Worm (Caenorhabditis elegans) whole organism, L3 larva: ENCODE data around the gene K09F5.4.

Source experiments
- R02D3.7 ChIP-seq: fragments of 150-350 bp; optimal IDR thresholded peaks from 2 replicates; lab custom pipeline; 2014; ENCODE audit warnings: missing biosample characterization, missing genetic modification characterization
- ZK546.5 ChIP-seq: sonication (generic microtip); optimal IDR thresholded peaks from 2 replicates; lab custom pipeline; 2017; ENCODE audit warnings: missing biosample characterization, missing genetic modification characterization
- aly-2 ChIP-seq: fragments of 150-350 bp; optimal IDR thresholded peaks from 2 replicates; lab custom pipeline; 2014; ENCODE audit warnings: missing biosample characterization, missing genetic modification characterization
- ama-1 ChIP-seq: fragments of 150-350 bp; optimal IDR thresholded peaks from 2 replicates; lab custom pipeline; 2018
- ceh-16 ChIP-seq: sonication (generic microtip); optimal IDR thresholded peaks from 2 replicates; lab custom pipeline; 2017; ENCODE audit warnings: missing biosample characterization, missing genetic modification characterization
- ceh-28 ChIP-seq: fragments of 150-350 bp; optimal IDR thresholded peaks from 2 replicates; lab custom pipeline; 2014; ENCODE audit warnings: missing biosample characterization, missing genetic modification reagents, missing genetic modification characterization
- ceh-9 ChIP-seq: sonication (generic microtip); optimal IDR thresholded peaks from 2 replicates; lab custom pipeline; 2018; ENCODE audit warnings: missing biosample characterization, missing genetic modification characterization
- egl-27 ChIP-seq: sonication (generic microtip); optimal IDR thresholded peaks from 4 replicates; lab custom pipeline; 2017; ENCODE audit warnings: missing biosample characterization, missing genetic modification reagents, missing genetic modification characterization
- elt-1 ChIP-seq: fragments of 150-350 bp; optimal IDR thresholded peaks from 2 replicates; lab custom pipeline; 2014; ENCODE audit warnings: missing biosample characterization, missing genetic modification characterization
- elt-2 ChIP-seq: sonication (generic microtip); optimal IDR thresholded peaks from 2 replicates; lab custom pipeline; 2016; ENCODE audit warnings: missing genetic modification reagents, mild to moderate bottlenecking, missing genetic modification characterization, missing compliant biosample characterization
- fkh-10 ChIP-seq: sonication (generic microtip); optimal IDR thresholded peaks from 2 replicates; lab custom pipeline; 2017; ENCODE audit warnings: missing biosample characterization, missing genetic modification reagents, missing genetic modification characterization
- fkh-2 ChIP-seq: fragments of 150-350 bp; optimal IDR thresholded peaks from 2 replicates; lab custom pipeline; 2014; ENCODE audit warnings: missing biosample characterization, missing genetic modification reagents, missing genetic modification characterization
- fos-1 ChIP-seq: fragments of 150-350 bp; optimal IDR thresholded peaks from 2 replicates; lab custom pipeline; 2014; ENCODE audit warnings: missing biosample characterization, missing genetic modification characterization
- hmg-11 ChIP-seq: sonication (generic microtip); optimal IDR thresholded peaks from 2 replicates; lab custom pipeline; 2016; ENCODE audit warnings: missing genetic modification characterization, missing compliant biosample characterization
- jun-1 ChIP-seq: fragments of 150-350 bp; optimal IDR thresholded peaks from 2 replicates; lab custom pipeline; 2014; ENCODE audit warnings: missing biosample characterization, missing genetic modification reagents, missing genetic modification characterization
- lin-39 ChIP-seq: fragments of 150-350 bp; optimal IDR thresholded peaks from 2 replicates; lab custom pipeline; 2018; ENCODE audit warnings: missing biosample characterization, missing genetic modification reagents, missing genetic modification characterization
- lsy-12 ChIP-seq: sonication (generic microtip); optimal IDR thresholded peaks from 2 replicates; lab custom pipeline; 2016; ENCODE audit warnings: mild to moderate bottlenecking, missing genetic modification characterization, missing compliant biosample characterization
- mml-1 ChIP-seq: fragments of 150-350 bp; sonication (generic microtip); optimal IDR thresholded peaks from 3 replicates; lab custom pipeline; 2014; ENCODE audit warnings: missing biosample characterization, missing genetic modification characterization
- nfya-1 ChIP-seq: sonication (generic microtip); optimal IDR thresholded peaks from 2 replicates; lab custom pipeline; 2017; ENCODE audit warnings: missing genetic modification characterization, mild to moderate bottlenecking, missing compliant biosample characterization, antibody characterized with exemption, moderate library complexity; ENCODE audit not compliant: insufficient read depth
- nhr-11 ChIP-seq: fragments of 150-350 bp; optimal IDR thresholded peaks from 2 replicates; lab custom pipeline; 2014; ENCODE audit warnings: missing biosample characterization, missing genetic modification characterization
- nhr-23 ChIP-seq: fragments of 150-350 bp; optimal IDR thresholded peaks from 2 replicates; lab custom pipeline; 2014; ENCODE audit warnings: missing biosample characterization, missing genetic modification reagents, missing genetic modification characterization
- nhr-25 ChIP-seq: sonication (generic microtip); optimal IDR thresholded peaks from 2 replicates; lab custom pipeline; 2017; ENCODE audit warnings: missing biosample characterization, missing genetic modification characterization
- nhr-43 ChIP-seq: sonication (generic microtip); optimal IDR thresholded peaks from 2 replicates; lab custom pipeline; 2016; ENCODE audit warnings: mild to moderate bottlenecking, missing genetic modification characterization, missing compliant biosample characterization; ENCODE audit not compliant: poor library complexity, severe bottlenecking
- nhr-67 ChIP-seq: fragments of 150-350 bp; optimal IDR thresholded peaks from 2 replicates; lab custom pipeline; 2014; ENCODE audit warnings: missing biosample characterization, missing genetic modification characterization
- nhr-76 ChIP-seq: fragments of 150-350 bp; sonication (generic microtip); optimal IDR thresholded peaks from 5 replicates; lab custom pipeline; 2014; ENCODE audit warnings: missing biosample characterization, missing genetic modification characterization
- pha-4 ChIP-seq: fragments of 150-350 bp; optimal IDR thresholded peaks from 2 replicates; lab custom pipeline; 2014; ENCODE audit warnings: missing biosample characterization, missing genetic modification reagents, missing genetic modification characterization
- pqm-1 ChIP-seq: fragments of 150-350 bp; optimal IDR thresholded peaks from 2 replicates; lab custom pipeline; 2017; ENCODE audit warnings: missing biosample characterization, missing genetic modification characterization, inconsistent platforms
- sea-2 ChIP-seq: fragments of 150-350 bp; sonication (generic microtip); optimal IDR thresholded peaks from 4 replicates; lab custom pipeline; 2014; ENCODE audit warnings: missing biosample characterization, missing genetic modification reagents, missing genetic modification characterization
- unc-39 ChIP-seq: sonication (generic microtip); optimal IDR thresholded peaks from 4 replicates; lab custom pipeline; 2017; ENCODE audit warnings: missing biosample characterization, missing genetic modification characterization
- unc-62 ChIP-seq: fragments of 150-350 bp; sonication (generic microtip); optimal IDR thresholded peaks from 4 replicates; lab custom pipeline; 2014; ENCODE audit warnings: missing biosample characterization, missing genetic modification reagents, missing genetic modification characterization
- zag-1 ChIP-seq: fragments of 150-350 bp; optimal IDR thresholded peaks from 2 replicates; lab custom pipeline; 2014; ENCODE audit warnings: missing biosample characterization, missing genetic modification characterization
- ztf-11 ChIP-seq: fragments of 150-350 bp; optimal IDR thresholded peaks from 2 replicates; lab custom pipeline; 2014; ENCODE audit warnings: missing biosample characterization, missing genetic modification characterization
- ztf-4 ChIP-seq: fragments of 150-350 bp; optimal IDR thresholded peaks from 2 replicates; lab custom pipeline; 2014; ENCODE audit warnings: missing biosample characterization, missing genetic modification characterization

K09F5.4 gene

DNA sequence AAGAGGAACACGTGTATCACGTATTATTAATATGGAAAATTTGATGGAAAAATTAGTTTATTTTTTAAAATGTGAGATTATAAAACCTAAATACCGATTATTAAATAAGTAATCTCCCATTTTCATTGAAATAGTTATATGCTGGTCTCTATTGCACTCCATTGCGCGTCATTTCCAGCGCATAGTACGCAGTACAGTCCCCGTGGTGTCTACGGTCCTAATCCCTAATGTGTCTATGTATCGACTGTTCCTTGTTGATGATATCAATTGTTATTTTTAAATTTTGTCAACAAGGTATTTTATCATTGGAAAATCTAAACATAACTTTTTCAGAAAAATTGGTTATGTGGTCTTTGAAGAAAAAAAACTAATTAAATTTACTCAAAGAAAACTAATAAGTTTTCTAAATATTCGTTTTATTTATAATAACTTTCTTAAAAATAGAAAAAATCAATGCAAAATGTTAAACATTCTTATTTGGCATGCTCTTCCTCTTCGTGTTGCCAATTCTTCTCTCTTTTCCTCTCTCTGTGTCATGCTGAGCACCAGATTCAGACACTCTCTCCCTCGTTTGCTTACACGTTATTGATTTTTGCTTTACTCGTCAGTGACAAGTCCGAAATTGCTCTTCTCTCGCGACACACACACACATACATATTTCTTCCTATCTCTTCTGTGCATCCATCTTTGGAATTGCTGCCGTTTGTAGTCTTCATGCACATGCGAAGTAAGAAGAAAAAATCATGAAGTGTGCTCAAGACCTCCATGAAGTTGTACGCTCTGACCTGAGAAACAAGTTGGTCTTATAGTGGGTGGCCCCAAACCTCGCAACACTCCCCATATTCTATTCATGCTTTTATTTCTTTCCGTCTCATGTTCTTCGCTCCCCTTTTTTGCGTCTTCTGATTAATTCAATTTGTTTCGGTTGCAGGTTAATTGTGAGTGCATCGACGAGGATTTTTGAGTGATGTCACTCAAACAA lies 28.3 kb downstream of the K09F5.4 start, which contains the start of gene unc-18:
unc-18 (plus strand) TSS at position 932 of the 982 bp plus-strand sequence.
- peak; percentile 75 for TF ChIP-seq ceh-28 (tag; lab: Kevin White, UChicago)
- peak; percentile 65 for TF ChIP-seq nfya-1 (tag; lab: Kevin White, UChicago)
- no peak for TF ChIP-seq jun-1
- peak; percentile 69 for TF ChIP-seq lin-39
- peak; percentile 65 for TF ChIP-seq unc-62 (GFP tag; lab: Kevin White, UChicago)
- no peak for TF ChIP-seq elt-2 (tag; lab: Kevin White, UChicago)
- TF ChIP-seq nhr-67 (tag; lab: Kevin White, UChicago): no peak
- no peak for TF ChIP-seq egl-27 (tag; lab: Kevin White, UChicago)
- no peak for TF ChIP-seq ztf-11 (tag; lab: Kevin White, UChicago)
- peak; percentile 55 for TF ChIP-seq pha-4 (tag; lab: Kevin White, UChicago)
- TF ChIP-seq ama-1 (lab: Kevin White, UChicago): no peak
- TF ChIP-seq hmg-11: peak; percentile 44
- TF ChIP-seq ceh-16 (tag; lab: Kevin White, UChicago): no peak
- TF ChIP-seq R02D3.7 (tag; lab: Kevin White, UChicago): no peak
- TF ChIP-seq nhr-25: no peak
- no peak for TF ChIP-seq mml-1 (tag; lab: Kevin White, UChicago)
- TF ChIP-seq nhr-11 (tag; lab: Kevin White, UChicago): no peak
- TF ChIP-seq unc-39 (tag; lab: Kevin White, UChicago): no peak
- TF ChIP-seq ztf-4 (tag; lab: Kevin White, UChicago): no peak
- peak; percentile 25 for TF ChIP-seq elt-1
- TF ChIP-seq zag-1 (tag; lab: Kevin White, UChicago): no peak
- TF ChIP-seq fos-1 (tag; lab: Kevin White, UChicago): no peak
- TF ChIP-seq ceh-9: no peak
- no peak for TF ChIP-seq aly-2 (tag; lab: Kevin White, UChicago)
- TF ChIP-seq sea-2 (GFP tag; lab: Kevin White, UChicago): peak; percentile 46
- no peak for TF ChIP-seq nhr-23
- no peak for TF ChIP-seq pqm-1 (tag; lab: Kevin White, UChicago)
- no peak for TF ChIP-seq fkh-2 (tag; lab: Kevin White, UChicago)
- no peak for TF ChIP-seq lsy-12 (tag; lab: Kevin White, UChicago)

DNA sequence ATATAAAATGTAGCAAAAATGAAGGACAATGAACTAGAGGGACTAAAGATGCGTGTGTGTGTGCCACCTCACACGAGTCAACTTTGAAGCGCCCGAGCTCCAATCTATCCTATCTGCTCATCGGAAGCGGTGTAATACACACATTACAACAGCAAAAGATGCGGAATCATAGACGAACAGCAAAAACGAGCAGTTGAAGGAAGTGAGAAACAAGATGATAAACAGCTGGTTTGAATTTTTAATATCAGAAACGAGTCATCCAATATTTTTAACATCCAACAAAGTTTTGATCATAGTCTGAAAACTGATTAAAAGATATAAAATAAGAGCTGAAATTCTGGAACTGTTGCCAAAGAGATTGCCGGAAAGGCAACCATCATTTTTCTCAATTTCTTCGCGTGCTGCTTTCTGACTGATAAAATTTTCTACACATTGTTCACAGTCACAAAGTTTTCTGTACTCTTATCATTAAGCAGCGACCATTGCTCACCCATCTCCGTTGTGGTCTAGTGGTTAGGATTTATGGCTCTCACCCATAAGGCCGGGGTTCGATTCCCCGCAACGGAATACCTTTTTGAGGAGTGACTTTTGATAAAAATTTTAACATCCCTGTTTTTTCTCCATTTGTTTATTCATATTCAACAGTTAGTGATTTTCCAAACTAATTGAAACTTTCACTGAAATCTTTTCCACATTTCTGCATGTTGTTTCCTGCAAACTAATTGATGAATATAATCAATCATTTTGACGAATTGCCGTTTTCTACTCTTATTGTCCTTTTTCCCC lies 29.8 kb downstream of the K09F5.4 start, which contains the start of gene stn-2:
stn-2 (minus strand) TSS at position 75 of the 786 bp plus-strand sequence.
- TF ChIP-seq nfya-1 (tag; lab: Kevin White, UChicago) (peak; percentile 16), elt-2 (tag; lab: Kevin White, UChicago) (peak; percentile 24), nhr-76 (tag; lab: Kevin White, UChicago) (no peak), nhr-43 (tag; lab: Kevin White, UChicago) (peak; percentile 56), lin-39 (peak; percentile 32), ZK546.5 (no peak), pha-4 (tag; lab: Kevin White, UChicago) (peak; percentile 20)

DNA sequence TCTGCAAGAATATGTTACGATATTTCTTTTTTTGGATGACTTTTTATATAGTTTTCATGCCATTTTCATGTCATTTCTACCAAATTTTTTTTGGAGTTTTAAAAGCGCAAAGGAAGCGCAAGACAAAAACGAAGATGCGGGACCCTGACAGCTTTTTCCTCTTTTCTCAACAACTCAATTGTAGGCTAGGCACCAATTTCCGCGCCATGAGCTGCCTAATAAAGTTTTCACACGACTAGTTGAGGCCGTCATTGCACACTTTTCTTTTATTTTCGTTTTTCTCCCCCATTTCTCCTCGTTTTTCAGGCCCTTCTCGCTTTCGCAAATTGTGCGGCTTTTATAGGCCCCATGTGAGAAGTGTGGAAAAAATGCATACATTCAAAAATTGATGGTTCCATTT lies 30.7 kb downstream of the K09F5.4 start:
- TF ChIP-seq pha-4 (tag; lab: Kevin White, UChicago) (no peak), fkh-10 (peak; percentile 32), ama-1 (lab: Kevin White, UChicago) (no peak)
